Worm (Caenorhabditis elegans): Measurements from ENCODE around the gene srx-28.

ce11 chrV:2774042-2774441 lies 17.0 kb upstream of the srx-28 start, which contains the start of gene srj-18:
- no peak for TF ChIP-seq nhr-11 (tag; optimal IDR thresholded peaks at IDR 0.05)
- no peak for TF ChIP-seq unc-62 (GFP tag; optimal IDR thresholded peaks at IDR 0.05 in 1 of 2)
- no peak for TF ChIP-seq unc-62 (tag; optimal IDR thresholded peaks at IDR 0.05)
- TF ChIP-seq skn-1 (tag; optimal IDR thresholded peaks at IDR 0.05) = no peak
- TF ChIP-seq F49E8.2 (tag; optimal IDR thresholded peaks at IDR 0.05; ENCODE audit: borderline replicate concordance) = no peak
